Fruit fly (Drosophila melanogaster): ENCODE data around the gene CG4911.

CG4911 gene

dm6 chr3L:9045318-9045717 is 27.2 kb downstream of the CG4911 start (continued):
- TF ChIP-seq CG7786 (GFP tag; optimal IDR thresholded peaks at IDR 0.05), result peak; percentile 55
- TF ChIP-seq Antp (GFP tag; optimal IDR thresholded peaks at IDR 0.05), result peak; percentile 63
- no peak for TF ChIP-seq CrebB (tag; optimal IDR thresholded peaks at IDR 0.05)
- no peak for TF ChIP-seq vnd (GFP tag; IDR thresholded peaks at IDR 0.05; ENCODE audit: partially characterized antibody)
- TF ChIP-seq Stat92E (GFP tag; optimal IDR thresholded peaks at IDR 0.05), result no peak
- peak; percentile 88 for TF ChIP-seq Xrp1 (GFP tag; IDR thresholded peaks at IDR 0.05)
- peak; percentile 53; the same call in 1 of the 3 replicates for TF ChIP-seq B-H1 (GFP tag; IDR thresholded peaks at IDR 0.05)
- TF ChIP-seq otp (GFP tag; IDR thresholded peaks at IDR 0.05), result peak; percentile 78
- TF ChIP-seq sim (GFP tag; IDR thresholded peaks at IDR 0.05), result peak; percentile 66
- peak; percentile 32; the same call in 1 of the 2 replicates for TF ChIP-seq CG6272 (GFP tag; IDR thresholded peaks at IDR 0.05)
- TF ChIP-seq Fer2 (tag; optimal IDR thresholded peaks at IDR 0.05), result no peak
- TF ChIP-seq Oaz (GFP tag; IDR thresholded peaks at IDR 0.05), result no peak
- TF ChIP-seq Aef1 (GFP tag; IDR thresholded peaks at IDR 0.05), result peak; percentile 48; the same call in 1 of the 3 replicates
- no peak for TF ChIP-seq vfl (GFP tag; optimal IDR thresholded peaks at IDR 0.05)
- peak; percentile 77 for TF ChIP-seq HLH3B (GFP tag; IDR thresholded peaks at IDR 0.05)
- TF ChIP-seq kay (GFP tag; optimal IDR thresholded peaks at IDR 0.05), result peak; percentile 61
- TF ChIP-seq grau (tag; optimal IDR thresholded peaks at IDR 0.05), result peak; percentile 52
- peak; percentile 52 for TF ChIP-seq Side (GFP tag; optimal IDR thresholded peaks at IDR 0.05)
- TF ChIP-seq wdn (GFP tag; IDR thresholded peaks at IDR 0.05), result no peak
- no peak for TF ChIP-seq jing (GFP tag; optimal IDR thresholded peaks at IDR 0.05)
- TF ChIP-seq Elba2 (GFP tag; optimal IDR thresholded peaks at IDR 0.05), result no peak
- TF ChIP-seq gt (GFP tag; IDR thresholded peaks at IDR 0.05), result peak; percentile 64; the same call in 1 of the 2 replicates
- TF ChIP-seq ham (GFP tag; IDR thresholded peaks at IDR 0.05), result no peak
- TF ChIP-seq Vsx1 (GFP tag; optimal IDR thresholded peaks at IDR 0.05), result no peak
- TF ChIP-seq Mad (GFP tag; optimal IDR thresholded peaks at IDR 0.05), result peak; percentile 14
- TF ChIP-seq Sin3A (optimal IDR thresholded peaks at IDR 0.05), result no peak
- no peak for TF ChIP-seq bowl (GFP tag; IDR thresholded peaks at IDR 0.05)
- TF ChIP-seq pan (optimal IDR thresholded peaks at IDR 0.05), result no peak
- TF ChIP-seq pan (GFP tag; optimal IDR thresholded peaks at IDR 0.05 in 1 of 2, IDR thresholded peaks at IDR 0.05 in 1 of 2), result peak in 1 of 2 experiments; percentile 80
- TF ChIP-seq CG10959 (GFP tag; IDR thresholded peaks at IDR 0.05), result peak; percentile 49; the same call in 1 of the 2 replicates
- TF ChIP-seq BEAF-32 (GFP tag; optimal IDR thresholded peaks at IDR 0.05), result no peak
- TF ChIP-seq crol (GFP tag; IDR thresholded peaks at IDR 0.05), result no peak
- no peak for TF ChIP-seq CG13123 (GFP tag; optimal IDR thresholded peaks at IDR 0.05)
- TF ChIP-seq CG9932 (GFP tag; IDR thresholded peaks at IDR 0.05), result 0 out of 2 replicates have a peak, but pooled peaks have one; percentile 8
- peak; percentile 63 for TF ChIP-seq Camta (GFP tag; optimal IDR thresholded peaks at IDR 0.05)
- no peak for TF ChIP-seq h (optimal IDR thresholded peaks at IDR 0.05)
- TF ChIP-seq CG2129 (GFP tag; IDR thresholded peaks at IDR 0.05; ENCODE audit: partially characterized antibody), result no peak
- TF ChIP-seq YL-1 (GFP tag; optimal IDR thresholded peaks at IDR 0.05), result no peak
- no peak for TF ChIP-seq CG11723 (GFP tag; optimal IDR thresholded peaks at IDR 0.05)
- TF ChIP-seq chif (GFP tag; optimal IDR thresholded peaks at IDR 0.05), result peak; percentile 41 to 75
- TF ChIP-seq CG11093 (GFP tag; IDR thresholded peaks at IDR 0.05), result peak; percentile 63; the same call in 2 of the 3 replicates
- TF ChIP-seq dan (GFP tag; IDR thresholded peaks at IDR 0.05), result peak; percentile 71; the same call in 1 of the 2 replicates
- peak; percentile 35 for TF ChIP-seq zfh2 (GFP tag; optimal IDR thresholded peaks at IDR 0.05)
- peak; percentile 7 for TF ChIP-seq grn (GFP tag; optimal IDR thresholded peaks at IDR 0.05)
- no peak for TF ChIP-seq Poxn (GFP tag; IDR thresholded peaks at IDR 0.05)
- no peak for TF ChIP-seq pita (GFP tag; optimal IDR thresholded peaks at IDR 0.05)
- peak; percentile 27; the same call in 1 of the 2 replicates for TF ChIP-seq CG9215 (GFP tag; IDR thresholded peaks at IDR 0.05)
- no peak for TF ChIP-seq usp (GFP tag; optimal IDR thresholded peaks at IDR 0.05)
- TF ChIP-seq psq (GFP tag; optimal IDR thresholded peaks at IDR 0.05), result no peak
- no peak for TF ChIP-seq CG10462 (GFP tag; optimal IDR thresholded peaks at IDR 0.05)
- TF ChIP-seq CG14014 (GFP tag; IDR thresholded peaks at IDR 0.05), result peak; percentile 53
- TF ChIP-seq CG7928 (GFP tag; optimal IDR thresholded peaks at IDR 0.05), result no peak
- TF ChIP-seq CG42726 (GFP tag; IDR thresholded peaks at IDR 0.05; ENCODE audit: partially characterized antibody), result no peak
